Fruit fly (Drosophila melanogaster) S2 (cell line): ENCODE results near the gene rho.

Source experiments
- CG8478 ChIP-seq: fragments of >200 bp; optimal IDR thresholded peaks from 2 replicates; lab custom pipeline; 2018
- CTCF ChIP-seq, 2 experiments: fragments of >200 bp; optimal IDR thresholded peaks; 2 replicates each; lab custom pipeline; 2018

Gene rho

DNA sequence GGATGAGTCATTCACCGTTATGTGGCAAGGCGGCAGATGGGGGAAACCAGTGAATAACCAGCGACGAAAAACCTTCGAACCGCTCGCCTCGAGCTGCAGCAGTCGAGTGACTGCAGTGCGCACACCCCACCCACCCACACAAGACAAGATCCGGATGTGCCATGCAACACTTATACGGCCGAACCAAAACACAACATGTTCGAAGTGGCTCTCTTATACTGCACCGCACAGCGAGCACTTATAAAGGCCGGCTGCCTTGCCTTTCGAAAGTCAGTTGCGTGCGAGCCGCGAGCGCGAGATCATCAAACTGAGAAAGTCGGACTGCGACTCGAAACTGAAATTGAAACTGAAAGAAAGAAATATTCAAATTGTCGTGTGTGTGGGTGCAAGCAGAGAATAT is at the start of gene rho:
Gene rho, plus strand, starts transcription at position 265 of the 400 bp plus-strand sequence.
- TF ChIP-seq CTCF (optimal IDR thresholded peaks at IDR 0.05; lab: Kevin White, UChicago) (no peak), CG8478 (lab: Kevin White, UChicago) (no peak)

DNA sequence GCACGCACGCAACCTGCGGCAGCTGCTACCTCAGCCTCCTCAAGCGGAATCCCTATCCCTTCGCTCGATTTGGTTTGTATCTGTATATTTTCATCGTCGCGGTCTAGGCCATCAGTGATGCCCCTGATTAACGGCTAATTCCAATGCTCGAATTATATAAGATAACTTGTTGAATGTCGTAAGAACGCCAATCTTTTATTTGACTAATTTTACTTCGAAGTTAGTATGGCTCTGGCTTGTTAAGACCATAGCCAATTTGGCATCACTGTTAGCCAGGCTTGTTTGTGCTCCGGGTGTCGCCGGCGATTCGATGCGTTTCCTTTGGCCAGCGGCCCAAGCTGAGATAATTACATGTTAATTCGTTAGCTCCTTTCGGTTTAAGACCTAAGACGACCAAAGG is 49.6 kb upstream of the rho start:
- no peak for TF ChIP-seq CTCF (optimal IDR thresholded peaks at IDR 0.05; lab: Kevin White, UChicago)
- TF ChIP-seq CG8478 (lab: Kevin White, UChicago) = no peak

DNA sequence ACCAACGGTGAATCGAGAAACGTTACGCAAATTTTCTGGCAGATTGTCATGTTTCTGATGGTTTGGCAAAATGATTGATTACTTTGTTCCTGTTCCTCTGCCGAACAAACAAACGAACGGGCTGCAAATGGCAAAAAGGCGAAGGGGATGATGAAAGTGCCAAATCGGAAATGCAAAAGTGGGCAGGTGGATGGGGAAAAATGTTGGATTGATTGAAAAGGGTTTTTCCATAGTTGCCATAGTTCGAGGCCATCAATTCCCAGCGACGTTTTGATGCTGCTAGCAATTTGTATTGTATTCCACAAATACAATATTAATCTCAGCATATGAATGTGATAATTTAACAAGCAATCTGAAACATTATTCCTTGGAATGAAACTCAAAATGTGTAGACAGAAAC is 47.7 kb upstream of the rho start, which contains the start of gene FucTD:
Gene FucTD, plus strand, starts transcription at position 301 of the 400 bp plus-strand sequence.
- TF ChIP-seq CG8478 (lab: Kevin White, UChicago) (no peak), CTCF (optimal IDR thresholded peaks at IDR 0.05; lab: Kevin White, UChicago) (no peak)

DNA sequence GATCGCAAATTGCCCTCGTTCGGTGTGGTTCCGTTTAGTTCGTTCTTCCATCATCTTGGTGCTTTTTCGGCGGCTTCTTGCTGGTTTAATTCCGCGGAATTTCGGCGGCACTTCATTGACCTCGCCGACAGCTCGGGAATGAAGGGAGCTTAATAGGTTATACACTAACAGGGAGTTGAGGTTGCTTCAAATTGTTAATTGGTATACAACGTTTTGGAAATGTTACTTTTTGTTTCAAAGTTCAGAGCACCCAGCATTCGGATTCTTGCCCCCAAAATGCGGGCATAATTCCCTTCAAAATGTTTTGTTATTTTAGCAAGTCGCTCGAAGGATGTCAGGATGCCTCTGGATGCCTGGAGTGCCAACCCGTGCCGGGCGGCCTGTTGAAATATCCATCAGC is 45.7 kb upstream of the rho start:
- TF ChIP-seq CG8478 (lab: Kevin White, UChicago) (no peak), CTCF (optimal IDR thresholded peaks at IDR 0.05; lab: Kevin White, UChicago) (no peak)

DNA sequence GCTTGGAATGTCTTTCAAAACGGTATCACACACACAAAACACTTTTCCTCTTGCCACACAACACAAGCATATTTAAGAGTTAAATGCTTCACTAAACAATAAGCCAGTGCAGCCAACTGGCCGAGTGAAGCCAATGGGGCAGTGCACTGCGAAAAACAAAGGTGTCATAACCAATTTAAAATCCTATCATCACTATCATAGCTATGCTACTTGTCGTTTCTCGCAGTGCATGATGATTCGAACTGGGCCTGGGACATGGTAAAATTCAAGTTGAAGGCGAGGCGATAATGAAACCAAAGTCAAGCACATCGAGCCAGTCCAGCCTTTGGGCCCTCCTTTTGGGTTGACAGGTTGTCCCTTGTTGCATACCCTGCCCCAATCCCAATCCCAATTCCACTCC is 44.8 kb upstream of the rho start:
- no peak for TF ChIP-seq CG8478 (lab: Kevin White, UChicago)
- TF ChIP-seq CTCF (optimal IDR thresholded peaks at IDR 0.05; lab: Kevin White, UChicago) = no peak

DNA sequence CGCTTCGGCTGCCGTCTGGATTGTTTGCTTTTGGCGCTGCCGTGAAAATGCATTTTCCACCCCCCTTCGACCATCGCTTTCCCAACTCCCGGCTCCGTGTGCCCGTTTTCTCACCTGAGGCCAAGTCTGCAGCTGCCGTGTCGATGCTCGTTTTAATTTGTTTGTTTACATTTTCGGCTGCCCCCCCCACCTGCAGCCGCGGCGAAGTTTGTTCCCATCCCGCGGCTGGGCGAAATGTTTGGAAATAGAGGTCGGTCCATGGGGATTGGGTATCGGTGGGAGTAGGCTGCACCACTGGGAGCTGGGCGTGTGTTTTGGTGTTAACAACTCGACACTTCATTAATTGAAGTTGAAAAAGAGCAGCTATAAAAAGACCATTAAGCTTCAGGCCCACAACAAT is 43.7 kb upstream of the rho start:
- TF ChIP-seq CTCF (optimal IDR thresholded peaks at IDR 0.05; lab: Kevin White, UChicago) = no peak
- no peak for TF ChIP-seq CG8478 (lab: Kevin White, UChicago)

DNA sequence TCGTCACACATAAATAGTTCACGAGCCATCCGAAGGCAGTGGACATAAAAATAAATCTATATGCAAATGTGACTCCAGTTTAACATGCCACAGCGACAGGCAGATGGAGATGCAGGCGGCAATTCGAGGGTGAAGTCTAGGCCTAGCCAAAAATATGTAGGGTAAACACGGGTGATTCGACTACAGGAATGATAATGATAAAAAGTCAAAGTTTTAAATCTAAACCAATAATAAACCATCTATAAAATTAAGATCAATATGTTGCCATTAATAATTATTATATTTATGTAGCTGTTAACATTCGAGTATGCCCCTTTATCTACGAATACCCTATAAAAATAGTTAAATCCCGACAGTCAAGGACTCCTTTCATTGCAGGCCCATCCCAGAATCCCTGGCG is 42.7 kb upstream of the rho start:
- no peak for TF ChIP-seq CG8478 (lab: Kevin White, UChicago)
- TF ChIP-seq CTCF (optimal IDR thresholded peaks at IDR 0.05; lab: Kevin White, UChicago) = no peak

DNA sequence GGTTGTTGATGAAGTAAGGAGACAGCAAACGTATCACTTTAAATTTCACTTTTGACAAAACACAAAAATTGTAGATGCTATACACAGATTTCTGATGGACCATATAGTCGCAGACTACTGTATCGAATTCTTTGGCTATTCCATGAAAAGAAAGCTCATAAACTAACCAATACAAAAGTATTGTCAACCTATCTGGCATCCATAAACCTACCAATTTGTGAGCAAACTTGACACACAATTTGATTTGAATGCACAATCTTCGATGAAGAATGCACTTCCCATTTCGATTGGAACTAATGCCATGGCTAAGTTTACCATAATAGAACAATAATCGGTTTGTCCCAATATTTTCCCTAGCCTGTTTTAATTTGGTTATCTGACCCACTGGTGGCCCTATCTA is 40.2 kb upstream of the rho start, which contains the start of gene CG9173:
Gene CG9173, minus strand, starts transcription at position 101 of the 400 bp plus-strand sequence.
- TF ChIP-seq CG8478 (lab: Kevin White, UChicago) = no peak

DNA sequence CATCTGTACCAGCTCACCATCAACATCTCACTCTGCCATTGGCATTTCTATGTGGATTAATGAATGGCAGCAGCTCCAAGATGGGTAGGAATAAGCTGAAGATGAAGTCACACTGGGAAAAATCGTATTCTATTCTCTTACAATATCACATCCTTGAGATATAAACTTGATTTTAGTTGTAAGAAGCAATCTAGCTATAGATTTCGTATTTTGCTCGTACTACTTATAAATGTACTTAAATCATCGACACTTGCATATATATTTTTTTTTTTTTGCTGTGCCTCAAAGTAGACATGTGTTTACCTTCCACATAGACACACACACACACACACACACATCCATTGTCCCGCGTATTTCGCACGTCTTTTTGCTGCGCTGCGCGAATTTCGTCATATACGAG is 39.1 kb upstream of the rho start:
- TF ChIP-seq CTCF (optimal IDR thresholded peaks at IDR 0.05; lab: Kevin White, UChicago) = no peak
- no peak for TF ChIP-seq CG8478 (lab: Kevin White, UChicago)

DNA sequence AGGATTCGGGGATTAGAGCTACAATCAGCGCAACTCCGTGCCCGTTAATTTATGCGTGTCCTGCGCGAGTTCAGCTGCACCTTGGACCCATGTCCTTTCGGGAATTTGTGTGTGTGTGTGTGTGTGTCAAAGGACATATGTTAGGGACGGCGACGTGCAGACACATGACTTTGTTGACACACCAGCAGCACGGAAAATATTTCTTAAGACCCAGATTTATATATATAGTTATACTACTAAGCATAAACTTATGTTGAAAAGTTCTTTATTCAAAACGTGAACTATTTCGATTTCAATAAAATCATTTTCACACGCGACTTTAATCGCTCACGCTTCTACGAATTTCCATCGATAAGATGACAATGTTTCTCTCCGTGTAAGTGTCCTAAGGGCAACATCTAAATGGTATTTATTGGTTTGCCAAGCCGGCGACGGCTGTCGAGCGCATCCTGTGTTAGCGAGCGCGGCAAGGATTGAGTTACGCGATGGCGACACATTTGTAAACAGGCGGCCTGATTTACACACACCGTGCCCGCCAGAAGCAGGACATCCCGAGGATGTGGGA is 32.0 kb upstream of the rho start:
- TF ChIP-seq CTCF (optimal IDR thresholded peaks at IDR 0.05; lab: Kevin White, UChicago) (no peak), CG8478 (lab: Kevin White, UChicago) (no peak)

DNA sequence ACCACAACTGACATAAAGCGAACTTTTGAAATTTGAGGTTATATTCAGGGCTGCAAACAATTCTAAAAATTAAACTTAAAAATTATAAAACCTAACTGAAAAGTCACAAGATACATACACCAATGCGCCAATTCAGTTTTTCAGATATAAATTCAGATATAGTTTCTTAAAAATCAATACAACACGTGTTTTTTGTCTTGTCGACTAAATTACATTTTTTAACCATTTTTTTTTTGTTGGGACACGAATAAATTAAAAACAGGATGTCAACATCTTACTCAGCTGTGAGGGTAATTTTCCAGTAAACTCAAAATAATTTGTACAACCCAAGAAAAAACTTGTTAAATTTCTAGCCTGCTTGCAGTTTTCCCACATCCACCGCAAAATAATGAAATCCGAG is 25.8 kb upstream of the rho start, which contains the start of gene SA2:
Gene SA2, minus strand, starts transcription at position 101 of the 400 bp plus-strand sequence.
- no peak for TF ChIP-seq CG8478 (lab: Kevin White, UChicago)
- no peak for TF ChIP-seq CTCF (optimal IDR thresholded peaks at IDR 0.05; lab: Kevin White, UChicago)

DNA sequence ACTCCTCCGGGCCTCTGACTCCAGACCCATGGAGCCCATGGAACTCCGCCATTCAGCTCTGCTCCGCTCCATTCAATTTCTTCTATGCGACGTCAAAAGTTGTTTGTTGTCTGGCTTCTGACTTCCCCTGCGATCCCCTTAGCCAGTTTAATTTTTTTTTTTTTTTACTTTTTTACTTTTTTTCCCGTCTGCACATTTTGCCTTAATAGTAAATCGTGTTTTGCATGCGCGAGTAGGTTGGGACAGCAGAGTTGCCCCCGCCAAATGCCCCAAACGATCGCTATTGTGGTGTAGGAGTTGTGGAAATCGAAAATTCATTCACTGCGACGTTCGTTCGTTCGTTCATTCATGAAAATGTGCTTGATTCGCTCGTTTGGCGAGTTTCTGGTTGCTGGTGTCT is 22.6 kb upstream of the rho start:
- TF ChIP-seq CTCF (optimal IDR thresholded peaks at IDR 0.05; lab: Kevin White, UChicago) (no peak), CG8478 (lab: Kevin White, UChicago) (no peak)

DNA sequence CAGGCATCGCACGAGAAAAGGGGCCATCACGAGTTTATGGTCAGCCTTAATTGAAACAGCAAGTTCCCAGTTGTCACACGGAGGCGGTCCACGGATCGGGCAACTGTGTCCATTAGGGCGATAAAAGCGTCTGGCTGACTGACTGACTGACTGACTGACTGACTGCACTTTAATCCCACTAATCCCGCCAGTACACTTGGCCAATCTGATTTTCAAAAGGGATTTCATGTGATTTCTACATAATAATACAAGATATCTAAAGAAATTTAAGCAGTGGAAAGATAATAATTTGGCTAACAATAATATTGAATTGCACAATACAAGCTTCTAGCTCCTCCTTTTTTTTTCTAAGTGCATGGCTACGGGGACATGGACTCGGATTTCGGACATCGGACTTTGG is 21.3 kb upstream of the rho start:
- TF ChIP-seq CTCF (optimal IDR thresholded peaks at IDR 0.05; lab: Kevin White, UChicago) = no peak
- no peak for TF ChIP-seq CG8478 (lab: Kevin White, UChicago)

DNA sequence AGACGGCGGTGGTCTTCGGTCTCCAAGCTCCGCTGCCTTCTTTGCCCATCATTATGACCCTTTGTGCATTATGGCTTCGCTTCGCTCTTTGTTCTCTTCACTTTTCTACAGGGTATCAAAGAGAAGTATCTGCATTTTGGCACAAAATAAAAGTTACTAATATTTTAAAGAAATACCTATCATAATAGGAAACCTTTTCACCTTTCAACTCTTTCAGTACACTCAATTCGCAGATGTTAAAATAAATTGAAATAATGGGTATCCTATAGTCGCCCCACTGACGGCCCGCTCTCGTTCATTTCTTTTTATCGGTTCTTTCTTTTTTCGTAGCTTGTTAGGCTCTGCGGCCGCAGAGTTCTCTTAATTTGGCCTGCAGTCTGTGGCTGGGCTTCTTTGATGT is 20.7 kb upstream of the rho start:
- TF ChIP-seq CTCF (optimal IDR thresholded peaks at IDR 0.05; lab: Kevin White, UChicago) = no peak
- no peak for TF ChIP-seq CG8478 (lab: Kevin White, UChicago)

DNA sequence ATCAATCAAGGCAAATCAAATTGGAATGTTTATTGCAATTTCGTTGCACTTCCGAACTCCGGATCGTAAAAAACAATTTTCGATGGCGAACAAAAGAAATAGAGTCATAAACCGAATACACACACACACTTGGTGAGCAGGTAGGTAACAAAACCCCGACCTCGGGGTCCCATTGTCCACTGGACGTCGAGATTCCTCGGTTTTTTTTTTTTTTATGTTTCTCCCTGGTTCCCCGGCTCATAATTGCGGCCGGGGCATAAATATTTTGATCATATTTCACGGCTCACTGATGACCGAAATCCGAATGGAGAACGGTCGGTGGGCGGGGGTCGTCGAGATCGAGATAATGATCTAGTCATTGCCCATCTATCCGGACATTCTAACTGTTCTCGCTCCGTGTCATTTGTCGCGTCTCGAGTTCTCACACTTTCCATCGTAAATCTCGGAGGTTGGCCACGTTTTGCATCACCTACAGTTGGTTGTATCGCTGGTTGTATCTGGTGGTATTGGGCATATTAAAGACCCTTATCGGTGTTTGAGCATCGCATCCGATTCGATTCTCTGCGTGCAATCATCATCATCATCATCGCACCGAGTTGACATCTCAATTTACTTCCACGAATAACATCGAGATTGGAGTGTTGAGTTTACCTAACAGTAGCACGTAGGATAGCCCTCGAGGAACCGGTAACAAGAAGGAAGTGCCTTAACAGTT is 15.7 kb upstream of the rho start:
- TF ChIP-seq CG8478 (lab: Kevin White, UChicago) (no peak), CTCF (optimal IDR thresholded peaks at IDR 0.05; lab: Kevin White, UChicago) (no peak)

DNA sequence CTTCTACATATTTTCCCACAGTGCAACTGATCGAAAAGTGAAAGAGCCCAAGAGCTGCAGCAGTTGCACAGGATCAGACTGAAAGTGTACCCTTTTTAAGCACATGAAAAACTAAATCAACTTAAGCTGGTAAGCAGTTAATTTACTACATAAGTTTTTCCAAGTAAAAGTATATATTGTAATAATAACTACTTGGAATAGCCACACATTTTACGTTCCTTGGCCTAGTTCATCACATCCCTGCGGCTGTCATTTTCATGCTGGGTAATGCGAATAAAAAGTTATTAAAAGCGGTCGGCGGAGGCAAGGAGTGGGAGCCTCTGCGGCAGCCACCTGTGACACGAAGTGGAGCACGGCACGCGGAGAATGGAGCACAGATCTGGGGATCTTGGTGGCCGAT is 12.7 kb upstream of the rho start:
- TF ChIP-seq CG8478 (lab: Kevin White, UChicago) (no peak), CTCF (optimal IDR thresholded peaks at IDR 0.05; lab: Kevin White, UChicago) (no peak)
